Worm (Caenorhabditis elegans): Measurements from ENCODE around the gene C04G6.13.

DNA sequence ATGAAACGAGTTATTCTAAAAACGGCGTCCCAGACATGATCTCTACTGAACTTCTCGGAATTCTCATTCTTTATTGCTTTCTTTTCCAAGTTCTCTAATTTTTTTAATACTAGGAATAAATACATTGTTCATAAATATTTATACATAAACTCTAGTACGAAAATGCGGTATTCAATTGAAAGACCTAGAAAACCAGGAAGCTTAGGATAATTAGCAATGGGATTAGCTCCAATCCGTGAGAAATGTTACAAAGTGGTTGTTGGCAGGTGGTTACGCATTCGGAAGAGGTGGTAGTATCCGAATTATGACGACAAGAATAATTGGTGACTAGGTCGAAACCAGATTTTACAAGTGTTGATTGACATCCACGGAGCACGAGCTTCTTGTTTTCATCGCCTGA is 27.1 kb upstream of the C04G6.13 start:
- TF ChIP-seq nhr-23 (tag; optimal IDR thresholded peaks at IDR 0.05) (no peak), nhr-77 (tag; optimal IDR thresholded peaks at IDR 0.05) (no peak), nhr-11 (tag; optimal IDR thresholded peaks at IDR 0.05) (no peak), ztf-4 (tag; optimal IDR thresholded peaks at IDR 0.05) (no peak)
